Worm (Caenorhabditis elegans): ENCODE results near the gene C54F6.5.

Gene C54F6.5

ce11 chrV:7539015-7539414 is 10.1 kb downstream of the C54F6.5 start, which contains the start of gene srh-268:
Gene srh-268, plus strand, starts transcription at chrV:7539315.
- TF ChIP-seq sea-1 (GFP tag; conservative IDR thresholded peaks at IDR 0.05) (no peak), hnd-1 (tag; optimal IDR thresholded peaks at IDR 0.05) (no peak), pes-1 (GFP tag; IDR thresholded peaks at IDR 0.05) (no peak), hmbx-1 (tag; optimal IDR thresholded peaks at IDR 0.05) (no peak), ets-7 (tag; optimal IDR thresholded peaks at IDR 0.05) (no peak), tra-4 (tag; optimal IDR thresholded peaks at IDR 0.05) (no peak), ceh-36 (tag; optimal IDR thresholded peaks at IDR 0.05) (no peak), scrt-1 (GFP tag; IDR thresholded peaks at IDR 0.05) (no peak), tbx-11 (GFP tag; IDR thresholded peaks at IDR 0.05) (no peak), flt-1 (GFP tag; IDR thresholded peaks at IDR 0.05) (no peak), B0310.2 (tag; optimal IDR thresholded peaks at IDR 0.05) (no peak), ama-1 (optimal IDR thresholded peaks at IDR 0.05) (no peak), hmg-4 (GFP tag; optimal IDR thresholded peaks at IDR 0.05) (no peak), ceh-13 (GFP tag; optimal IDR thresholded peaks at IDR 0.05) (no peak)

ce11 chrV:7543728-7544127 is 14.8 kb downstream of the C54F6.5 start:
- no peak for TF ChIP-seq ama-1 (optimal IDR thresholded peaks at IDR 0.05)
- no peak for TF ChIP-seq B0310.2 (tag; optimal IDR thresholded peaks at IDR 0.05)
- TF ChIP-seq F13C5.2 (tag; optimal IDR thresholded peaks at IDR 0.05), result no peak
- TF ChIP-seq hnd-1 (tag; optimal IDR thresholded peaks at IDR 0.05), result no peak
- no peak for TF ChIP-seq ceh-13 (GFP tag; optimal IDR thresholded peaks at IDR 0.05)
- TF ChIP-seq ets-7 (tag; optimal IDR thresholded peaks at IDR 0.05), result no peak
- no peak for TF ChIP-seq sea-1 (GFP tag; conservative IDR thresholded peaks at IDR 0.05)

ce11 chrV:7545187-7545586 is 16.3 kb downstream of the C54F6.5 start, which contains the start of the genes C54F6.19 and nhx-3:
Gene C54F6.19, plus strand, starts transcription at chrV:7545487.
Gene nhx-3, minus strand, starts transcription at chrV:7545523.
- TF ChIP-seq tra-4 (tag; optimal IDR thresholded peaks at IDR 0.05) (no peak), scrt-1 (GFP tag; IDR thresholded peaks at IDR 0.05) (no peak), ets-7 (tag; optimal IDR thresholded peaks at IDR 0.05) (no peak), ceh-13 (GFP tag; optimal IDR thresholded peaks at IDR 0.05) (no peak), F13C5.2 (tag; optimal IDR thresholded peaks at IDR 0.05) (no peak), tbx-11 (GFP tag; IDR thresholded peaks at IDR 0.05) (no peak), ceh-36 (tag; optimal IDR thresholded peaks at IDR 0.05) (no peak), B0310.2 (tag; optimal IDR thresholded peaks at IDR 0.05) (no peak), hnd-1 (tag; optimal IDR thresholded peaks at IDR 0.05) (no peak), ama-1 (optimal IDR thresholded peaks at IDR 0.05) (no peak), hmbx-1 (tag; optimal IDR thresholded peaks at IDR 0.05) (no peak), hmg-4 (GFP tag; optimal IDR thresholded peaks at IDR 0.05) (no peak), flt-1 (GFP tag; IDR thresholded peaks at IDR 0.05) (no peak), aly-1 (tag; optimal IDR thresholded peaks at IDR 0.05) (no peak), tbx-37 (GFP tag; conservative IDR thresholded peaks at IDR 0.05) (no peak)

ce11 chrV:7547479-7547878 is 18.6 kb downstream of the C54F6.5 start, which contains the start of gene ftn-1:
Gene ftn-1, minus strand, starts transcription at chrV:7547579.
- no peak for TF ChIP-seq pes-1 (GFP tag; IDR thresholded peaks at IDR 0.05)
- TF ChIP-seq tra-4 (tag; optimal IDR thresholded peaks at IDR 0.05), result no peak
- no peak for TF ChIP-seq flt-1 (GFP tag; IDR thresholded peaks at IDR 0.05)

ce11 chrV:7548017-7548416 is 19.1 kb downstream of the C54F6.5 start:
- TF ChIP-seq hmbx-1 (tag; optimal IDR thresholded peaks at IDR 0.05) (no peak), flt-1 (GFP tag; IDR thresholded peaks at IDR 0.05) (no peak), ets-7 (tag; optimal IDR thresholded peaks at IDR 0.05) (no peak), aly-1 (tag; optimal IDR thresholded peaks at IDR 0.05) (no peak), B0310.2 (tag; optimal IDR thresholded peaks at IDR 0.05) (no peak), scrt-1 (GFP tag; IDR thresholded peaks at IDR 0.05) (no peak), ama-1 (optimal IDR thresholded peaks at IDR 0.05) (no peak), hmg-4 (GFP tag; optimal IDR thresholded peaks at IDR 0.05) (no peak)

ce11 chrV:7548499-7548898 is 19.6 kb downstream of the C54F6.5 start:
- TF ChIP-seq tbx-11 (GFP tag; IDR thresholded peaks at IDR 0.05) (peak; percentile 70), scrt-1 (GFP tag; IDR thresholded peaks at IDR 0.05) (peak; percentile 70; the same call in 1 of the 2 replicates), flt-1 (GFP tag; IDR thresholded peaks at IDR 0.05) (peak; percentile 56; the same call in 1 of the 2 replicates), pes-1 (GFP tag; IDR thresholded peaks at IDR 0.05) (peak; percentile 76)

ce11 chrV:7551821-7552220 is 22.9 kb downstream of the C54F6.5 start, which contains the start of gene F19F10.3:
Gene F19F10.3, plus strand, starts transcription at chrV:7552121.
- no peak for TF ChIP-seq B0310.2 (tag; optimal IDR thresholded peaks at IDR 0.05)
- no peak for TF ChIP-seq hmg-4 (GFP tag; optimal IDR thresholded peaks at IDR 0.05)
- TF ChIP-seq aly-1 (tag; optimal IDR thresholded peaks at IDR 0.05), result no peak
- TF ChIP-seq ceh-13 (GFP tag; optimal IDR thresholded peaks at IDR 0.05), result no peak
- no peak for TF ChIP-seq tbx-37 (GFP tag; conservative IDR thresholded peaks at IDR 0.05)
- TF ChIP-seq ceh-36 (tag; optimal IDR thresholded peaks at IDR 0.05), result no peak
- no peak for TF ChIP-seq F13C5.2 (tag; optimal IDR thresholded peaks at IDR 0.05)
- no peak for TF ChIP-seq pes-1 (GFP tag; IDR thresholded peaks at IDR 0.05)
- no peak for TF ChIP-seq hmbx-1 (tag; optimal IDR thresholded peaks at IDR 0.05)
- TF ChIP-seq scrt-1 (GFP tag; IDR thresholded peaks at IDR 0.05), result no peak
- TF ChIP-seq tbx-11 (GFP tag; IDR thresholded peaks at IDR 0.05), result no peak
- TF ChIP-seq sea-1 (GFP tag; conservative IDR thresholded peaks at IDR 0.05), result no peak
- TF ChIP-seq tra-4 (tag; optimal IDR thresholded peaks at IDR 0.05), result no peak
- no peak for TF ChIP-seq hnd-1 (tag; optimal IDR thresholded peaks at IDR 0.05)
- no peak for TF ChIP-seq ets-7 (tag; optimal IDR thresholded peaks at IDR 0.05)
- no peak for TF ChIP-seq flt-1 (GFP tag; IDR thresholded peaks at IDR 0.05)
- no peak for TF ChIP-seq ama-1 (optimal IDR thresholded peaks at IDR 0.05)

- TF ChIP-seq hmg-4 (GFP tag; optimal IDR thresholded peaks at IDR 0.05), result no peak
Observed at ce11 chrV:7553873-7554362, 25.0 kb downstream of the C54F6.5 start, which contains the start of gene ttr-10. Gene ttr-10, minus strand, starts transcription at chrV:7553923.
